Fruit fly (Drosophila melanogaster): ENCODE data around the gene CG16989.
A peak's percentile ranks its signal among the peaks of the same experiment; 100 is the strongest.

CG16989 gene

dm6 chrX:755642-756332 lies 37.2 kb upstream of the CG16989 start (continued):
- TF ChIP-seq CG12942 (GFP tag; optimal IDR thresholded peaks at IDR 0.05) (peak; percentile 71), Mes4 (GFP tag; optimal IDR thresholded peaks at IDR 0.05) (peak; percentile 71), HmgZ (tag; optimal IDR thresholded peaks at IDR 0.05) (peak; percentile 93), MTF-1 (GFP tag; optimal IDR thresholded peaks at IDR 0.05; ENCODE audit: borderline replicate concordance) (peak; percentile 64), eve (GFP tag; optimal IDR thresholded peaks at IDR 0.05) (no peak), CG10267 (tag; optimal IDR thresholded peaks at IDR 0.05) (peak; percentile 61), sc (optimal IDR thresholded peaks at IDR 0.05) (no peak), sc (GFP tag; optimal IDR thresholded peaks at IDR 0.05) (peak; percentile 20), NK7.1 (GFP tag; optimal IDR thresholded peaks at IDR 0.05) (peak; percentile 80), amos (GFP tag; IDR thresholded peaks at IDR 0.05; ENCODE audit: partially characterized antibody) (no peak; the same call in 1 of the 2 replicates), CG7357 (GFP tag; IDR thresholded peaks at IDR 0.05) (peak; percentile 69; the same call in 2 of the 3 replicates), dpn (GFP tag; optimal IDR thresholded peaks at IDR 0.05) (peak; percentile 82 to 90), gt (GFP tag; IDR thresholded peaks at IDR 0.05) (no peak), Atf-2 (GFP tag; optimal IDR thresholded peaks at IDR 0.05) (peak; percentile 67), slou (GFP tag; optimal IDR thresholded peaks at IDR 0.05) (peak; percentile 37), twi (tag; optimal IDR thresholded peaks at IDR 0.05) (no peak), vfl (GFP tag; optimal IDR thresholded peaks at IDR 0.05) (peak; percentile 87), grau (tag; optimal IDR thresholded peaks at IDR 0.05) (peak; percentile 85), Dfd (GFP tag; optimal IDR thresholded peaks at IDR 0.05) (no peak), Hmx (GFP tag; optimal IDR thresholded peaks at IDR 0.05) (peak; percentile 34), CG9797 (GFP tag; optimal IDR thresholded peaks at IDR 0.05) (no peak), CG2116 (GFP tag; optimal IDR thresholded peaks at IDR 0.05) (peak; percentile 36), CG17612 (GFP tag; IDR thresholded peaks at IDR 0.05) (peak; percentile 72), chn (GFP tag; optimal IDR thresholded peaks at IDR 0.05) (peak; percentile 56), CoRest (tag; optimal IDR thresholded peaks at IDR 0.05) (peak; percentile 78), Xbp1 (GFP tag; optimal IDR thresholded peaks at IDR 0.05) (peak; percentile 83), BtbVII (GFP tag; optimal IDR thresholded peaks at IDR 0.05) (peak; percentile 89), CG11093 (GFP tag; IDR thresholded peaks at IDR 0.05) (peak; percentile 50; the same call in 2 of the 3 replicates), CG8924 (tag; optimal IDR thresholded peaks at IDR 0.05) (peak; percentile 81), Dip2 (GFP tag; IDR thresholded peaks at IDR 0.05) (no peak), org-1 (GFP tag; optimal IDR thresholded peaks at IDR 0.05) (peak; percentile 74), unpg (GFP tag; optimal IDR thresholded peaks at IDR 0.05) (peak; percentile 83), CG9817 (tag; optimal IDR thresholded peaks at IDR 0.05) (peak; percentile 81), mirr (GFP tag; optimal IDR thresholded peaks at IDR 0.05) (no peak), toy (GFP tag; IDR thresholded peaks at IDR 0.05) (peak; percentile 83), B-H1 (GFP tag; IDR thresholded peaks at IDR 0.05) (peak; percentile 55; the same call in 1 of the 3 replicates), CG2199 (GFP tag; IDR thresholded peaks at IDR 0.05) (0 out of 3 replicates have a peak, but pooled peaks have one; percentile 79), CG1792 (GFP tag; optimal IDR thresholded peaks at IDR 0.05) (peak; percentile 87), Mad (GFP tag; optimal IDR thresholded peaks at IDR 0.05) (peak; percentile 81), CG4854 (GFP tag; optimal IDR thresholded peaks at IDR 0.05) (peak; percentile 81), Opbp (GFP tag; IDR thresholded peaks at IDR 0.05; ENCODE audit: partially characterized antibody) (no peak), gsb-n (tag; optimal IDR thresholded peaks at IDR 0.05) (peak; percentile 16), CG34224 (GFP tag; IDR thresholded peaks at IDR 0.05; ENCODE audit: partially characterized antibody) (no peak), CG12391 (tag; optimal IDR thresholded peaks at IDR 0.05) (peak; percentile 82), ttk (GFP tag; IDR thresholded peaks at IDR 0.05) (peak; percentile 62), bcd (GFP tag; optimal IDR thresholded peaks at IDR 0.05) (peak; percentile 83), Six4 (GFP tag; optimal IDR thresholded peaks at IDR 0.05) (peak; percentile 69), ERR (GFP tag; optimal IDR thresholded peaks at IDR 0.05) (peak; percentile 91), CG15479 (GFP tag; optimal IDR thresholded peaks at IDR 0.05) (no peak), pros (GFP tag; optimal IDR thresholded peaks at IDR 0.05) (no peak)
